Worm (Caenorhabditis elegans) whole organism, L3 larva: ENCODE measurements around the gene F09E10.6.

ENCODE experiments used
- R02D3.7 ChIP-seq: fragments of 150-350 bp; optimal IDR thresholded peaks from 2 replicates; lab custom pipeline; 2014; ENCODE audit warnings: missing biosample characterization, missing genetic modification characterization
- aly-2 ChIP-seq: fragments of 150-350 bp; optimal IDR thresholded peaks from 2 replicates; lab custom pipeline; 2014; ENCODE audit warnings: missing biosample characterization, missing genetic modification characterization
- ama-1 ChIP-seq: fragments of 150-350 bp; optimal IDR thresholded peaks from 2 replicates; lab custom pipeline; 2018
- ceh-16 ChIP-seq: sonication (generic microtip); optimal IDR thresholded peaks from 2 replicates; lab custom pipeline; 2017; ENCODE audit warnings: missing biosample characterization, missing genetic modification characterization
- ceh-28 ChIP-seq: fragments of 150-350 bp; optimal IDR thresholded peaks from 2 replicates; lab custom pipeline; 2014; ENCODE audit warnings: missing biosample characterization, missing genetic modification reagents, missing genetic modification characterization
- ceh-9 ChIP-seq: sonication (generic microtip); optimal IDR thresholded peaks from 2 replicates; lab custom pipeline; 2018; ENCODE audit warnings: missing biosample characterization, missing genetic modification characterization
- daf-12 ChIP-seq: fragments of 150-350 bp; optimal IDR thresholded peaks from 2 replicates; lab custom pipeline; 2014; ENCODE audit warnings: missing biosample characterization, missing genetic modification reagents, missing genetic modification characterization
- egl-27 ChIP-seq: sonication (generic microtip); optimal IDR thresholded peaks from 4 replicates; lab custom pipeline; 2017; ENCODE audit warnings: missing biosample characterization, missing genetic modification reagents, missing genetic modification characterization
- egl-5 ChIP-seq: fragments of 150-350 bp; optimal IDR thresholded peaks from 2 replicates; lab custom pipeline; 2017; ENCODE audit warnings: missing biosample characterization, missing genetic modification reagents, missing genetic modification characterization, inconsistent platforms
- elt-1 ChIP-seq: fragments of 150-350 bp; optimal IDR thresholded peaks from 2 replicates; lab custom pipeline; 2014; ENCODE audit warnings: missing biosample characterization, missing genetic modification characterization
- elt-2 ChIP-seq: sonication (generic microtip); optimal IDR thresholded peaks from 2 replicates; lab custom pipeline; 2016; ENCODE audit warnings: missing genetic modification reagents, mild to moderate bottlenecking, missing genetic modification characterization, missing compliant biosample characterization
- elt-3 ChIP-seq, 3 experiments: fragments of 150-350 bp in 1 of 3; sonication (generic microtip) in 2 of 3; optimal IDR thresholded peaks; 2 replicates in 2 of 3; 4 replicates in 1 of 3; lab custom pipeline; 2014 to 2017; ENCODE audit warnings: missing biosample characterization in 3 of 3, missing genetic modification characterization in 3 of 3
- eor-1 ChIP-seq, 2 experiments: fragments of 150-350 bp; optimal IDR thresholded peaks; 2 replicates each; lab custom pipeline; 2014 to 2018; ENCODE audit warnings: missing biosample characterization in 2 of 2, missing genetic modification characterization in 2 of 2
- fkh-10 ChIP-seq: sonication (generic microtip); optimal IDR thresholded peaks from 2 replicates; lab custom pipeline; 2017; ENCODE audit warnings: missing biosample characterization, missing genetic modification reagents, missing genetic modification characterization
- fkh-2 ChIP-seq: fragments of 150-350 bp; optimal IDR thresholded peaks from 2 replicates; lab custom pipeline; 2014; ENCODE audit warnings: missing biosample characterization, missing genetic modification reagents, missing genetic modification characterization
- fos-1 ChIP-seq: fragments of 150-350 bp; optimal IDR thresholded peaks from 2 replicates; lab custom pipeline; 2014; ENCODE audit warnings: missing biosample characterization, missing genetic modification characterization
- hmg-11 ChIP-seq: sonication (generic microtip); optimal IDR thresholded peaks from 2 replicates; lab custom pipeline; 2016; ENCODE audit warnings: missing genetic modification characterization, missing compliant biosample characterization
- jun-1 ChIP-seq: fragments of 150-350 bp; optimal IDR thresholded peaks from 2 replicates; lab custom pipeline; 2014; ENCODE audit warnings: missing biosample characterization, missing genetic modification reagents, missing genetic modification characterization
- lin-15B ChIP-seq: fragments of 150-350 bp; optimal IDR thresholded peaks from 2 replicates; lab custom pipeline; 2014; ENCODE audit warnings: missing biosample characterization, missing genetic modification characterization
- lin-39 ChIP-seq: fragments of 150-350 bp; optimal IDR thresholded peaks from 2 replicates; lab custom pipeline; 2018; ENCODE audit warnings: missing biosample characterization, missing genetic modification reagents, missing genetic modification characterization
- lsy-12 ChIP-seq: sonication (generic microtip); optimal IDR thresholded peaks from 2 replicates; lab custom pipeline; 2016; ENCODE audit warnings: mild to moderate bottlenecking, missing genetic modification characterization, missing compliant biosample characterization
- mdl-1 ChIP-seq: fragments of 150-350 bp; optimal IDR thresholded peaks from 2 replicates; lab custom pipeline; 2014; ENCODE audit warnings: missing biosample characterization, missing genetic modification characterization
- mml-1 ChIP-seq: fragments of 150-350 bp; sonication (generic microtip); optimal IDR thresholded peaks from 3 replicates; lab custom pipeline; 2014; ENCODE audit warnings: missing biosample characterization, missing genetic modification characterization
- nfya-1 ChIP-seq: sonication (generic microtip); optimal IDR thresholded peaks from 2 replicates; lab custom pipeline; 2017; ENCODE audit warnings: missing genetic modification characterization, mild to moderate bottlenecking, missing compliant biosample characterization, antibody characterized with exemption, moderate library complexity; ENCODE audit not compliant: insufficient read depth
- nhr-23 ChIP-seq: fragments of 150-350 bp; optimal IDR thresholded peaks from 2 replicates; lab custom pipeline; 2014; ENCODE audit warnings: missing biosample characterization, missing genetic modification reagents, missing genetic modification characterization
- nhr-237 ChIP-seq: fragments of 150-350 bp; optimal IDR thresholded peaks from 2 replicates; lab custom pipeline; 2014; ENCODE audit warnings: missing biosample characterization, missing genetic modification characterization
- nhr-25 ChIP-seq: sonication (generic microtip); optimal IDR thresholded peaks from 2 replicates; lab custom pipeline; 2017; ENCODE audit warnings: missing biosample characterization, missing genetic modification characterization
- nhr-28 ChIP-seq: fragments of 150-350 bp; optimal IDR thresholded peaks from 2 replicates; lab custom pipeline; 2014; ENCODE audit warnings: missing biosample characterization, missing genetic modification characterization
- nhr-67 ChIP-seq: fragments of 150-350 bp; optimal IDR thresholded peaks from 2 replicates; lab custom pipeline; 2014; ENCODE audit warnings: missing biosample characterization, missing genetic modification characterization
- nhr-76 ChIP-seq: fragments of 150-350 bp; sonication (generic microtip); optimal IDR thresholded peaks from 5 replicates; lab custom pipeline; 2014; ENCODE audit warnings: missing biosample characterization, missing genetic modification characterization
- nhr-77 ChIP-seq: fragments of 150-350 bp; optimal IDR thresholded peaks from 2 replicates; lab custom pipeline; 2014; ENCODE audit warnings: missing biosample characterization, missing genetic modification characterization
- pha-4 ChIP-seq: fragments of 150-350 bp; optimal IDR thresholded peaks from 2 replicates; lab custom pipeline; 2014; ENCODE audit warnings: missing biosample characterization, missing genetic modification reagents, missing genetic modification characterization
- pqm-1 ChIP-seq: fragments of 150-350 bp; optimal IDR thresholded peaks from 2 replicates; lab custom pipeline; 2017; ENCODE audit warnings: missing biosample characterization, missing genetic modification characterization, inconsistent platforms
- sea-2 ChIP-seq: fragments of 150-350 bp; sonication (generic microtip); optimal IDR thresholded peaks from 4 replicates; lab custom pipeline; 2014; ENCODE audit warnings: missing biosample characterization, missing genetic modification reagents, missing genetic modification characterization
- skn-1 ChIP-seq: fragments of 150-350 bp; optimal IDR thresholded peaks from 2 replicates; lab custom pipeline; 2014; ENCODE audit warnings: missing biosample characterization, missing genetic modification characterization
- snpc-4 ChIP-seq: fragments of 150-350 bp; optimal IDR thresholded peaks from 2 replicates; lab custom pipeline; 2014; ENCODE audit warnings: missing biosample characterization, missing genetic modification characterization
- tbx-2 ChIP-seq: sonication (generic microtip); optimal IDR thresholded peaks from 2 replicates; lab custom pipeline; 2016; ENCODE audit warnings: mild to moderate bottlenecking, missing genetic modification characterization, missing compliant biosample characterization
- unc-39 ChIP-seq: sonication (generic microtip); optimal IDR thresholded peaks from 4 replicates; lab custom pipeline; 2017; ENCODE audit warnings: missing biosample characterization, missing genetic modification characterization
- unc-62 ChIP-seq: fragments of 150-350 bp; sonication (generic microtip); optimal IDR thresholded peaks from 4 replicates; lab custom pipeline; 2014; ENCODE audit warnings: missing biosample characterization, missing genetic modification reagents, missing genetic modification characterization
- ztf-11 ChIP-seq: fragments of 150-350 bp; optimal IDR thresholded peaks from 2 replicates; lab custom pipeline; 2014; ENCODE audit warnings: missing biosample characterization, missing genetic modification characterization
- ztf-4 ChIP-seq: fragments of 150-350 bp; optimal IDR thresholded peaks from 2 replicates; lab custom pipeline; 2014; ENCODE audit warnings: missing biosample characterization, missing genetic modification characterization

The F09E10.6 gene

ce11 chrX:1453770-1454169, 43.7 kb downstream of the F09E10.6 start, which contains the start of gene cebp-1:
Gene cebp-1 (minus strand): TSS chrX:1453868.
- TF ChIP-seq tbx-2 (tag; lab: Kevin White, UChicago) (no peak), pqm-1 (tag; lab: Kevin White, UChicago) (peak; percentile 40), lin-39 (tag; lab: Kevin White, UChicago) (peak; percentile 27), skn-1 (tag; lab: Kevin White, UChicago) (no peak), elt-2 (tag; lab: Kevin White, UChicago) (peak; percentile 79), pha-4 (peak; percentile 56), ceh-16 (tag; lab: Kevin White, UChicago) (no peak), ztf-11 (tag; lab: Kevin White, UChicago) (no peak), ceh-28 (tag; lab: Kevin White, UChicago) (no peak), nhr-25 (tag; lab: Kevin White, UChicago) (peak; percentile 16)

DNA sequence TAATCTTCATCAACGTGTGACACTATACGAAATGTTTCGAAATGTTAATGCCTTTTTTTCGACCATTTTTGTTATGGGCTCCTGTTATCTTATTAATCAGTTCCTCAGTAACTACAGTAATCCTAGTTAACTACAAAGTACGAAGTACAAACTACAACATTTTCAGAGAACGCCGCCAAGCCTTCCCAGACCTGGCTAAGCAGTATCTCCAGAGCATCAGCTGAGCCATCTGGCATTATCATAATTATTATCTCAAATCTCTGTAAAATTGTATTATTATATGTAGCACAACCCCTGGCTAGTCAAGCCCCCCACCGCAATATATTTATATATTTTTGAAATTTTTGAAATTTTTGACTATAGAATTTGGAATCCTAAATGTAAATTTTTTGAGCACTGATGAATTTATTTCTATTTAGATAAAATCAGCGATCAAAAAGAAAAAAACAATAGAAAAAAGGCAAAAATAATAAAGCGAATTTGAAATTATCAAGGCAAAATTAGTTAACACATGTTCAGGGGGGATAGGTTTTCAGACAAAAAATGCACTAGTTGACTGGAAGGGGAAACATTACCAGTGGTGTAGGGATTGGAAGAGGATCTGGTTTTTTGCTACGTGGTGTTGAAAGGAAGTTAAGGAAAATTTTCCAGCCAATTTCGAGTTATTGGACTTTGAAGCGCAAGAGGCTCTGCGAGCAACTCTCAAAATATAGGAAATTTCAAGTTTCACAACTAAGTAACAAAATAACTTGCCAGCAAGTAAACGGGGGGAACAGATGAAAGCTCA, 45.5 kb downstream of the F09E10.6 start:
- TF ChIP-seq lin-15B (no peak), ztf-11 (tag; lab: Kevin White, UChicago) (no peak), nhr-23 (tag; lab: Kevin White, UChicago) (peak; percentile 1), R02D3.7 (tag; lab: Kevin White, UChicago) (no peak), fkh-10 (GFP tag; lab: Kevin White, UChicago) (no peak), pha-4 (peak; percentile 22), ama-1 (peak; percentile 79), nhr-25 (tag; lab: Kevin White, UChicago) (peak; percentile 6), lsy-12 (peak; percentile 33), fos-1 (tag; lab: Kevin White, UChicago) (no peak), eor-1 (tag; optimal IDR thresholded peaks at IDR 0.05; lab: Kevin White, UChicago) (no peak), fkh-2 (tag; lab: Kevin White, UChicago) (no peak)

- no peak for TF ChIP-seq elt-2 (tag; lab: Kevin White, UChicago)
- no peak for TF ChIP-seq unc-39
Observed at ce11 chrX:1451240-1451639, 46.2 kb downstream of the F09E10.6 start.

DNA sequence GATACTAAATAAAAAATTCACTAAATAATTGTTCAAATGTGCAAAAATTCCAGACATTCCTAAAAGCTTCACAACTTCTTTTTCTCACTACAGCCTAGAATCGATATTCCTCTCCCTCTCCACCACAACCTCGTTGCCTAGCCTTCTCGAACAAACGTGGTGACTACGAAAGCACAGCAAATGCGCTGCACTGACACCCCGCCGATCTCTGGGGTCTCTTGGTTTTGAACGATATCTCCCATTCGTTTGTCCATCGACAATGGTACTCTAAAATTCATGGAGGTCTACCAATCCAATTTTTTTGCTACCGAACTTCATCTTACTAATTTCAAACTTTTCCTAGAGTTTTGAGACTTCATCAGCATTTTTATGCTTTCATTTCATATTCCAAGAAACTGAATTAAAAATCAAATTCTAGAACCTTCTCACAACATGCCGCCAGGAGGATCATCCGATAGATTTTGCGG, 47.1 kb downstream of the F09E10.6 start, which contains the start of gene W05H7.1:
Gene W05H7.1, plus strand, starts transcription at position 417 of the 467 bp plus-strand sequence.
- peak; percentile 15 for TF ChIP-seq elt-2 (tag; lab: Kevin White, UChicago)
- peak; percentile 42 for TF ChIP-seq egl-5 (tag; lab: Kevin White, UChicago)
- TF ChIP-seq snpc-4 (tag; lab: Kevin White, UChicago): peak; percentile 32
- no peak for TF ChIP-seq nhr-28
- peak; percentile 63 for TF ChIP-seq nhr-25 (tag; lab: Kevin White, UChicago)
- peak; percentile 73 for TF ChIP-seq nfya-1 (tag; lab: Kevin White, UChicago)
- TF ChIP-seq nhr-23 (tag; lab: Kevin White, UChicago): peak; percentile 48
- peak; percentile 30 for TF ChIP-seq lin-15B
- TF ChIP-seq lsy-12: no peak
- TF ChIP-seq hmg-11 (tag; lab: Kevin White, UChicago): peak; percentile 56
- peak; percentile 62 for TF ChIP-seq pha-4
- no peak for TF ChIP-seq ceh-16 (tag; lab: Kevin White, UChicago)
- no peak for TF ChIP-seq sea-2 (GFP tag; lab: Kevin White, UChicago)
- no peak for TF ChIP-seq pqm-1 (tag; lab: Kevin White, UChicago)
- TF ChIP-seq lin-39 (tag; lab: Kevin White, UChicago): peak; percentile 58

DNA sequence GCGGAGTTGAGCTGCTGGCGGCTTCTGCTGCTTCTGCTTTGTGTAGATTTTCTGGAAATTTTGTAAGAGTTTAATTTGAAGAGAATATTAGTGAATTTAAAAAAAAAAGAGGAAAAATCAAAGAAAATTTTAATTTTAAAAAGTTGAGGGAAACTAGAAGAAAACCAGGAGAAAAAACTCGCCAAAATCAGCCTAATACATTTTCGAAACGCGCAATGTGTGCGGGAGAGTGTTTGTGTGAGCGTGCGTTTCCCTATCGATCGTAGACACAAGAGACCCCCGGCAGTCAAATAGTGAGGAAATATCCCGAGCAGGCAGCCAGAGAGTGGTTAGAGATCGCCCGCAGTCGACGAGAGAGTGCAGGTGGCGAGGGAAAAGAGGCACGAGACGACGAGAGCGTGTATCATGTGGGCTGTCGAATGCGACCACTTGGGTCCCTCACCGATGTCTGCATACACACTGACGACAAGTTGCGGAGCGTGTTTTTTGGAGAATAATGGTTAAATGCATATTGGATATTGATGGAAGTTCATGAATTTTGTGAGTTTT, 50.8 kb downstream of the F09E10.6 start, which contains the start of gene zfp-3:
Gene zfp-3, minus strand, starts transcription at position 51 of the 549 bp plus-strand sequence.
- TF ChIP-seq ztf-4 (no peak), ceh-9 (tag; lab: Kevin White, UChicago) (no peak), tbx-2 (tag; lab: Kevin White, UChicago) (peak; percentile 87), mml-1 (peak; percentile 17), nhr-237 (no peak), daf-12 (tag; lab: Kevin White, UChicago) (no peak), lsy-12 (peak; percentile 83), elt-1 (tag; lab: Kevin White, UChicago) (peak; percentile 61), ztf-11 (tag; lab: Kevin White, UChicago) (no peak), ceh-16 (tag; lab: Kevin White, UChicago) (no peak), unc-62 (peak; percentile 90), egl-27 (tag; lab: Kevin White, UChicago) (peak; percentile 89), jun-1 (tag; lab: Kevin White, UChicago) (peak; percentile 98), fkh-10 (GFP tag; lab: Kevin White, UChicago) (peak; percentile 88), fkh-2 (tag; lab: Kevin White, UChicago) (no peak), nhr-76 (tag; lab: Kevin White, UChicago) (no peak), nfya-1 (tag; lab: Kevin White, UChicago) (peak; percentile 97), mdl-1 (tag; lab: Kevin White, UChicago) (peak; percentile 91), nhr-67 (no peak), aly-2 (tag; lab: Kevin White, UChicago) (no peak), eor-1 (tag; optimal IDR thresholded peaks at IDR 0.05; lab: Kevin White, UChicago) (no peak), nhr-77 (tag; lab: Kevin White, UChicago) (peak; percentile 77), snpc-4 (tag; lab: Kevin White, UChicago) (peak; percentile 82), elt-3 (tag; optimal IDR thresholded peaks at IDR 0.05; lab: Kevin White, UChicago) (peak in 1 of 3 experiments; percentile 20)
